Fruit fly (Drosophila melanogaster): ENCODE results near the gene VAChT.

Gene VAChT

DNA sequence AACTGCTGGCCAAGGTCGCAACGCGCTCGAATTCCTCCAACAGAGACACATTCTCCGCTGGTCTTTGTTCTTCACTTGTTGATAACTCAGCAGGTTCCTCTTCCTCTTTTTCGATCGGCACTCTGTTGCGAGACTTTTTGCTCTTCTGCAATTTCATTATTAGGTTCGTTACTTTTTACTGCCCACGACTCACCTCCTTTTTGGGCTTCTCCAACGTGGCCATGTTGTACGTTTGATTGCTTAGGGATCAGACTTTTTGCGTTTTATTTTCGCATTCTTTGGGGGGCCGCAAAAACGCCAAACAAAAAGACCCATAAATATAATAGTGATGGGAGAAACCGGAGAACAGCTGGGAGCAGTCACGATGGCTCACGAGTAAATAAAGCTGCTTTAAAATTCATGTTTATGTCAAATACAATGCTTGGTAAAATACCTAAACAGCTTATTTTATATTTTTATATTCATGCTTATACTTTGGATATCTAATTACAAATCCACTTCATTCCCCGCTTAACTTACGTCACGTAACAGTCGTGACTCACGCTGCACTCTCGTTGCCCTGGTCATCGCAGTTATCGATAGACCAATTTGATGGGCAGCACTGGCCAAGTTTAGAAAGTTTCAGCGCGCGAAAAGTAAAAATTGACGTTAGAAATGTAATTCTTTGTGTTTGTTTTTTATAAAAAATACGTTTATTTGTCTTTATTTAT is 53.4 kb downstream of the VAChT start, which contains the start of gene Epg5 (continued):
- TF ChIP-seq HLH3B (GFP tag; IDR thresholded peaks at IDR 0.05) = peak; percentile 39; the same call in 1 of the 2 replicates
- peak; percentile 53 for TF ChIP-seq vvl (GFP tag; IDR thresholded peaks at IDR 0.05)
- TF ChIP-seq ttk (GFP tag; IDR thresholded peaks at IDR 0.05) = peak; percentile 61; the same call in 1 of the 2 replicates
- TF ChIP-seq HHEX (GFP tag; optimal IDR thresholded peaks at IDR 0.05) = peak; percentile 50
- TF ChIP-seq eve (GFP tag; optimal IDR thresholded peaks at IDR 0.05) = no peak
- TF ChIP-seq CG10565 (GFP tag; optimal IDR thresholded peaks at IDR 0.05) = no peak
- TF ChIP-seq Doc3 (GFP tag; IDR thresholded peaks at IDR 0.05; ENCODE audit: partially characterized antibody) = peak; percentile 99
- no peak for TF ChIP-seq Gsc (GFP tag; IDR thresholded peaks at IDR 0.05)
- peak; percentile 85 for TF ChIP-seq tna (GFP tag; IDR thresholded peaks at IDR 0.05; ENCODE audit: partially characterized antibody)
- peak; percentile 73 for TF ChIP-seq CG32772 (GFP tag; IDR thresholded peaks at IDR 0.05)
- peak in 1 of 2 experiments; percentile 79 for TF ChIP-seq Hr51 (GFP tag; optimal IDR thresholded peaks at IDR 0.05)
- peak; percentile 100 for TF ChIP-seq Dll (GFP tag; IDR thresholded peaks at IDR 0.05; ENCODE audit: partially characterized antibody)
- peak; percentile 83 for TF ChIP-seq CG13624 (GFP tag; optimal IDR thresholded peaks at IDR 0.05)
- no peak; the same call in 1 of the 2 replicates for TF ChIP-seq GATAe (GFP tag; conservative IDR thresholded peaks at IDR 0.05)
- TF ChIP-seq Max (GFP tag; optimal IDR thresholded peaks at IDR 0.05) = peak; percentile 76
- peak; percentile 55 for TF ChIP-seq Atf-2 (GFP tag; optimal IDR thresholded peaks at IDR 0.05)
- TF ChIP-seq hbn (GFP tag; IDR thresholded peaks at IDR 0.05; ENCODE audit: partially characterized antibody) = peak; percentile 98
- TF ChIP-seq CG6683 (GFP tag; optimal IDR thresholded peaks at IDR 0.05) = no peak
- TF ChIP-seq CG7372 (GFP tag; IDR thresholded peaks at IDR 0.05) = peak; percentile 71
- peak; percentile 68 for TF ChIP-seq CG31224 (GFP tag; IDR thresholded peaks at IDR 0.05)
- TF ChIP-seq C15 (GFP tag; IDR thresholded peaks at IDR 0.05) = no peak
- TF ChIP-seq tll (GFP tag; optimal IDR thresholded peaks at IDR 0.05) = peak in 1 of 2 experiments; percentile 62
- no peak for TF ChIP-seq PHDP (tag; optimal IDR thresholded peaks at IDR 0.05)
- peak; percentile 29 for TF ChIP-seq btn (GFP tag; optimal IDR thresholded peaks at IDR 0.05)
- TF ChIP-seq CG4360 (GFP tag; IDR thresholded peaks at IDR 0.05) = no peak
- peak; percentile 85 for TF ChIP-seq CG4617 (GFP tag; optimal IDR thresholded peaks at IDR 0.05; ENCODE audit: borderline replicate concordance)
- TF ChIP-seq mld (GFP tag; IDR thresholded peaks at IDR 0.05; ENCODE audit: partially characterized antibody) = peak; percentile 90
- no peak for TF ChIP-seq CG33557 (GFP tag; optimal IDR thresholded peaks at IDR 0.05)
- no peak for TF ChIP-seq bcd (GFP tag; optimal IDR thresholded peaks at IDR 0.05)
- TF ChIP-seq CG1233 (GFP tag; optimal IDR thresholded peaks at IDR 0.05) = no peak
- TF ChIP-seq dysf (GFP tag; IDR thresholded peaks at IDR 0.05) = peak; percentile 81
- no peak for TF ChIP-seq B-H2 (GFP tag; optimal IDR thresholded peaks at IDR 0.05)
- TF ChIP-seq HLH4C (GFP tag; IDR thresholded peaks at IDR 0.05; ENCODE audit: partially characterized antibody) = peak; percentile 96
- peak; percentile 58 for TF ChIP-seq CG10654 (GFP tag; optimal IDR thresholded peaks at IDR 0.05)
- peak; percentile 41; the same call in 1 of the 2 replicates for TF ChIP-seq Poxn (GFP tag; IDR thresholded peaks at IDR 0.05)
- TF ChIP-seq CG17186 (GFP tag; optimal IDR thresholded peaks at IDR 0.05) = peak; percentile 4
- no peak for TF ChIP-seq CG13296 (GFP tag; optimal IDR thresholded peaks at IDR 0.05)
- TF ChIP-seq CG32532 (GFP tag; IDR thresholded peaks at IDR 0.05) = peak; percentile 81
- peak; percentile 47 for TF ChIP-seq fu2 (GFP tag; optimal IDR thresholded peaks at IDR 0.05)
- TF ChIP-seq sr (GFP tag; IDR thresholded peaks at IDR 0.05) = no peak
- peak; percentile 55 for TF ChIP-seq MESR4 (GFP tag; optimal IDR thresholded peaks at IDR 0.05)
- TF ChIP-seq Rx (GFP tag; IDR thresholded peaks at IDR 0.05) = peak; percentile 41; the same call in 1 of the 2 replicates
- TF ChIP-seq Atf6 (GFP tag; IDR thresholded peaks at IDR 0.05) = no peak
- no peak for TF ChIP-seq CTCF (GFP tag; optimal IDR thresholded peaks at IDR 0.05)
- no peak for TF ChIP-seq CG6254 (GFP tag; optimal IDR thresholded peaks at IDR 0.05)
- TF ChIP-seq CG7745 (tag; optimal IDR thresholded peaks at IDR 0.05) = no peak
- TF ChIP-seq TFAM (GFP tag; optimal IDR thresholded peaks at IDR 0.05) = no peak
- peak; percentile 61 for TF ChIP-seq CG10543 (GFP tag; optimal IDR thresholded peaks at IDR 0.05)
- no peak for TF ChIP-seq CG8281 (tag; optimal IDR thresholded peaks at IDR 0.05)

All from whole organism, embryonic.